Worm (Caenorhabditis elegans) whole organism, dauer: ENCODE data around the gene aco-2.

ENCODE experiments used
- unc-62 ChIP-seq: sonication (generic microtip); optimal IDR thresholded peaks from 2 replicates; lab custom pipeline; 2017; ENCODE audit warnings: missing biosample characterization, missing genetic modification reagents, missing genetic modification characterization

The aco-2 gene

DNA sequence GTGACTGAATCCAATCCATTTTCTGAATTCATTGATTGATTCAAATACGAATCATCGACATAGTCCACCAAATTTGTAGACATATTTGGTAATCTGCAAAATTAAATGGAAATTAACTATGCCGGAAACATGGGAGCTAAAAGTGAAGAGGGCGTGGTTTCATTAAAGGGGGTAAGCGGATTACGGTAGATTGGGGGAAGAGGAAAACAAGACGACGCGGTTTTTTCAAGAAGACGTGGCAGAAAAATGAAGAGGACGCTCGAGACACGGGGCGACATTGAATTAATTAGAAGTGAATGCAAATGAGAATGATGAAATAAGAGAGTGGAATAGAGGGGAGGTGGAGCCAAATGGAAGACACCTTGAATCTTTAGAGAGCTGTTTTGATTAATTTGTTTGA lies 22.8 kb downstream of the aco-2 start, which contains the start of gene npr-17:
npr-17 (minus strand) TSS at position 101 of the 400 bp plus-strand sequence.
- TF ChIP-seq unc-62 = no peak

DNA sequence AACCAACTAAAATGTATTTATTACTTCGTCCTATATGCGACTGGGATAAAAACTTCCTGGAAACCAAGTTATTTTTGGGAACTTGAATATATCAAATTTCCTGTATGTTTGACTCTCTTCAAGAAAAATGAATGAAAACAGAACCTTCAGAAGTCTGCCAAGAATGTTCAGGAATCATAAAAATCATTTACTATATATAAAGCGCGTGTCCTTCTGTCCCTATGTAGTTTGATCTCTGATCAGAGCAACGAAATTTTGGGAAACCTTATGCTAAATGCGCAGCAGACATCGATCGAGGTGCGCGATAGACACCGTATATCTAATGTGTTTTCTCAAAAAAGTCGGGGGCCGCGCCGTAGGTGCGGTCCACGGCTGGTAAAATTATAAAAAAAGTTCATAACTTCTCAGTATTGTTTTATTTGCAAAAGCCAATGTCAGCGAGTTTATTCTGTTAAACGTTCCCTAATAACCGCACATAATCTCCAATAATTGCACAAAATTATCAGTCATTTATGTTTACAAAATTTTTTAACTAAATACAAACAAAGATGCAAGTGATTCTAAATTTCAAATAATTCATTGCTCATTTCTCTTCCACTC lies 24.0 kb downstream of the aco-2 start:
- no peak for TF ChIP-seq unc-62

DNA sequence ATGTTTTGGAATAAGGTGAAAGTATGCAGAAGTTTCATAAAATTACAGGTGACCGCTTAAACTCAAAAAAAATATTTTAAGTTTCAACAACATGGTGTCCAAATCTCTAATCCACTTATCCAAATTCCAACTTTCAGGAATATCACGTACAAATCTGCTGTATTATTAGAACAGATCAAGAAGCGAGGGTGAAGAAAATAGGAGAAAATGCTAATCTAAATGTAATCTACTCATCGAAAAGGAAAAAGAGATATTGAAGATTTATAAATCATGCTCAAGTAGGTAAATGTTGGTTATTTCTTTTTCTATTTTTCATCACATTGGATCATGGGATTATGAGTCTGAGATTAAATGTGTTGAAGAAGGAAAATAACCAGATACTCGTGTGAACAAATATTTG lies 28.0 kb downstream of the aco-2 start:
- TF ChIP-seq unc-62 = no peak

ce11 chrIII:8004091-8004490 lies 30.6 kb downstream of the aco-2 start, which contains the start of gene C06G4.6:
Gene C06G4.6, plus strand, starts transcription at chrIII:8004391.
- TF ChIP-seq unc-62 = no peak

DNA sequence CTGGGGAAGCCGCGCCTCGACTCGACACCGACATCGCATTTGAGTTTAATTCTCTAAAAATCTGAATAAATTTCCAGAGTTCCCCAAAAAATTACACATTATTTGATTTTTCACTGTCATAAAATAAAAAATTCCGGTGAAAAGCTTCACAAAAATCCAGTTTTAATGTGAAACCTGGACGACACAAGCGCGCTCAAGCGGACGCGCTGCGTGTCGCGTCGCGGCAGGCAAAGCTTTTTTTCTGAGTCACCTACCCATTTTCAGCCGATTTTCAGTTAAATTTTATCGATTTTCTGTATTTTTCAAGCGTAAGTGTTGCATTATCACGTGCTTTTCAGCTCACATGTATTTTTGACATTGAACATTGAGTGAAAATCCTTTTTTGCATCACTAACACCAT lies 36.3 kb downstream of the aco-2 start, which contains the start of gene cit-1.1:
cit-1.1 (minus strand) TSS at position 53 of the 400 bp plus-strand sequence.
- no peak for TF ChIP-seq unc-62

- no peak for TF ChIP-seq unc-62
These were observed 36.8 kb downstream of the aco-2 start, which contains the start of gene cit-1.2 for ce11 chrIII:8010260-8010822. Gene cit-1.2, plus strand, starts transcription at chrIII:8010772.

DNA sequence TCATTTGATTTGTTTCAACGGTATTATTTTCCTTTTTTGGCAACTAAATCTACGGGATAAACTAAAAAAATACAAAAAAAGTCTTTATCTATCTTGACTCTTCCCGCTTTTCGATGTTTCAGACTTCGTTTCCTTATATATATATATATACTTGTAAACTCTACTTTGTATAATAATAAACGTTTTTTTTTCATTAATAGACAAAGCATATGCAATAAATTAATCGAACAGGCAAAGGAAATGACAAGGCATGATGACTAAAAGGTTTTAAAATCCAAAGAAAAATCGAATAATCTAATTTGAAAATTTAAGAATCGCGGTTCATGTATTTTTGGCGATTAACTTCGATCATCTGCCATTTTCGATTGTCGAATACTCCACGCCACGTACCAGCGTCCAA lies 40.1 kb downstream of the aco-2 start:
- TF ChIP-seq unc-62 = no peak

- TF ChIP-seq unc-62 = no peak
These were observed 42.9 kb downstream of the aco-2 start, which contains the start of gene F44B9.5 for ce11 chrIII:8016438-8016837. Gene F44B9.5, minus strand, starts transcription at chrIII:8016538.

ce11 chrIII:8017053-8017452 lies 43.5 kb downstream of the aco-2 start:
- TF ChIP-seq unc-62 = no peak

DNA sequence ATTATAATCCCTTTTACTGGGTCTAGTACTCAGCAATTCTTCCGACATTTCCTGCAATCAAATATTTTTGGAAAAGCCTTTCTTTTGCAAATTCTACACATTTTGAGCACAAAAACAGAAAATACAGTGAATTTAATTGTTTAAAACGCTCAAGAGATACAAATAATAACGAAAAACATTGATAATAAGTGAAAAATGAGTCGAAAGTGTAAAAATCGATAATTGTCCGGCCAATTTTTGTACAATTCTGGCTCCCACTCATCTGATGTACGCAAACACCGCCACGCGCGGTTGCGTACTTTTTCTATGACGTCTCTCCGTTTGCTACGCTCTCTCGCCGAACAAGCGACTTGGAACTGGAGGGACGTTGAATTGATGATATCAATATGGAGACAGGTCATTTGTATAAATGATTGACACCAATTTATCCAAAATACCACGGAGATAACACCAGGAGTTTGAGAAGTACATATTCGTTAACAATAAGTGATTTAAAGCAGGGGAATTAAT lies 47.4 kb downstream of the aco-2 start, which contains the start of gene lin-36:
lin-36 (minus strand) TSS at position 51 of the 510 bp plus-strand sequence.
- no peak for TF ChIP-seq unc-62

ce11 chrIII:8022077-8022476 lies 48.6 kb downstream of the aco-2 start, which contains the start of gene F44B9.2:
Gene F44B9.2, plus strand, starts transcription at chrIII:8022463.
- no peak for TF ChIP-seq unc-62
